Worm (Caenorhabditis elegans) whole organism, L4 larva: ENCODE data around the gene sshk-1.

Experiments
- ceh-82 ChIP-seq: sonication (generic microtip); optimal IDR thresholded peaks from 2 replicates; lab custom pipeline; 2017; ENCODE audit warnings: missing biosample characterization, missing genetic modification characterization
- daf-12 ChIP-seq: fragments of 150-350 bp; optimal IDR thresholded peaks from 2 replicates; lab custom pipeline; 2014; ENCODE audit warnings: missing biosample characterization, missing genetic modification reagents, missing genetic modification characterization
- duxl-1 ChIP-seq: sonication (generic microtip); optimal IDR thresholded peaks from 2 replicates; lab custom pipeline; 2016; ENCODE audit warnings: mild to moderate bottlenecking, missing genetic modification characterization, moderate library complexity, missing compliant biosample characterization; ENCODE audit not compliant: poor library complexity
- dve-1 ChIP-seq: sonication (generic microtip); optimal IDR thresholded peaks from 2 replicates; lab custom pipeline; 2017; ENCODE audit warnings: antibody characterized with exemption, mild to moderate bottlenecking, missing genetic modification characterization, missing compliant biosample characterization; ENCODE audit not compliant: insufficient read depth
- fos-1 ChIP-seq: fragments of 150-350 bp; optimal IDR thresholded peaks from 2 replicates; lab custom pipeline; 2014; ENCODE audit warnings: missing biosample characterization, missing genetic modification characterization
- mdt-29 ChIP-seq: fragments of 200-800 bp; sonication (Bioruptor generic); IDR thresholded peaks from 2 replicates; pipeline ENCODE4 v1.3.6; 2022; ENCODE audit warnings: missing genetic modification reagents, missing genetic modification characterization, missing compliant biosample characterization
- php-3 ChIP-seq: fragments of 200-800 bp; sonication (Bioruptor generic); IDR thresholded peaks from 2 replicates; pipeline ENCODE4 v1.3.6; 2022; ENCODE audit warnings: missing genetic modification reagents, missing genetic modification characterization, missing compliant biosample characterization

DNA sequence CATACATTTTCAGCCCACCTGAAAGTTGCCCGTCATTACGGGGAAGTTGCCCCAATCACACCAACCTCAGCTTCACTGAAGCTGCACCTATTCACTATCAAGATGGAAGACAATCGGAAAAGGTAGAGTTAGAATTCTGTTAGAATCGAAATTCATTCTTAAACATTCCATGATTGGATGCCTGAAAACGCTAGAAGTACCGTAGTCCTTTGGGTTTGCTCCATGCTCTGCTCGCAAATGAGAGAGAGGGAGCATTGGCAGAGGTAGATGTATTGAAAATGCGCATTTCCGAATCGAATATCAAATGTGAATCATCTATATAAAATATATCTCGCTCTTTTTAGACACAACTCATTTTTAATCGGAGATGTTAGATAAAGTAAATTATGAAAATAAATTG, 35.5 kb upstream of the sshk-1 start, which contains the start of gene hif-1:
- TF ChIP-seq ceh-82 (tag; lab: Kevin White, UChicago) (no peak), dve-1 (no peak), daf-12 (tag; lab: Kevin White, UChicago) (no peak), fos-1 (no peak), php-3 (GFP tag; lab: Robert Waterston, UW) (no peak), duxl-1 (no peak), mdt-29 (GFP tag; lab: Robert Waterston, UW) (no peak)
